Worm (Caenorhabditis elegans) whole organism, L4/young adult: ENCODE results near the gene F46G10.4.

Source experiments
- W03F9.2 ChIP-seq: fragments of 150-350 bp; optimal IDR thresholded peaks from 2 replicates; lab custom pipeline; 2014; ENCODE audit warnings: missing biosample characterization, missing genetic modification characterization
- dao-5 ChIP-seq: sonication (generic microtip); optimal IDR thresholded peaks from 2 replicates; lab custom pipeline; 2016; ENCODE audit warnings: missing genotype, missing genetic modification characterization, moderate library complexity, missing compliant biosample characterization
- him-1 ChIP-seq: sonication (generic microtip); optimal IDR thresholded peaks from 2 replicates; lab custom pipeline; 2016; ENCODE audit warnings: missing genotype, missing genetic modification reagents, missing genetic modification characterization, missing compliant biosample characterization

- TF ChIP-seq W03F9.2 (tag; lab: Kevin White, UChicago) (no peak), him-1 (tag; lab: Kevin White, UChicago) (no peak), dao-5 (tag; lab: Kevin White, UChicago) (no peak)
These were observed 3.9 kb downstream of the F46G10.4 start, which contains the start of gene ptr-24 for ce11 chrX:13337728-13338127.
